Fruit fly (Drosophila melanogaster): ENCODE measurements around the gene Rop.

DNA sequence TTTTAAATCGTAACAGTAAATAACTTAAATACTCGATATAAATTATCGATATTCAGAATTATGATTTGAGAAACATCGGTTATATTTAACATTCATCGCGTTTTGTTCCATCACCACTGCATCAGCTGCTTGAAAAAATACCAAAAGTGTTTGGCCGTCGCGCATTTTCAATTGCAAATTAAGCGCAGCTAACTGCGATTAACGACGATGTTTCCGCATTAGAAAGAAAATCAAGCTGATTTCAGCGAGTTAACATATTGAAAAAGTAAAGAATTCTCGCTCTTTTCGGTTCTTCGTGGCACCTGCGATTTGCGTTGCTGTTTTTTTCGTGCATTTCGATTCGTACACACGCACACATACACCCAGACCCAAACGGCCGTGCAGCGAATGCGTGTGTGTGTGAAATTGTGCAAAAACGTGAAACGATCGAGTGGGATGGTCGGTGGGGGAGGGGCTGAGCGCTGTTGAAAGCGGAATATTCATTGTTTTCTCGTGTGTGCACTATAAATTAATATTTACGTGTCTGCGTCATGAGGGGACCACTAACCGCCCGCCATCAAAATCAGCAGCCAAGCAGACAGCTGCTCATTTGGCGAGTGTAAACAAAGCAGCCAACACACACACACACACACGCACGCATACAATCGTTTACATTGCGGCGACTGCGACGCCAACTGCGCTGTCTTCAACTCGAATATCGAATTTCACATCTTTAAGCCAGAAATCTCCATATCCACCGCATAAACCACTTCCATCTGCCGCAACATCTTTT is 30.5 kb downstream of the Rop start, which contains the start of gene Ack:
- TF ChIP-seq otp (GFP tag; IDR thresholded peaks at IDR 0.05) (no peak; the same call in 2 of the 3 replicates), gfzf (GFP tag; optimal IDR thresholded peaks at IDR 0.05) (peak; percentile 46), pita (GFP tag; optimal IDR thresholded peaks at IDR 0.05) (no peak)
